Fruit fly (Drosophila melanogaster) whole organism, wandering third instar larva: ENCODE data around the gene egh.
A peak's percentile ranks its signal among the peaks of the same experiment; 100 is the strongest.

ENCODE experiments used
- Abd-B ChIP-seq: fragments of >200 bp; optimal IDR thresholded peaks from 2 replicates; lab custom pipeline; 2017; ENCODE audit warnings: missing biosample characterization, missing genetic modification characterization
- CG32264 ChIP-seq: fragments of 200-800 bp; sonication (Bioruptor generic); optimal IDR thresholded peaks from 2 replicates; lab custom pipeline; 2016; ENCODE audit warnings: missing biosample characterization, missing genetic modification characterization
- CG9705 ChIP-seq: fragments of 200-800 bp; sonication (Bioruptor generic); optimal IDR thresholded peaks from 2 replicates; lab custom pipeline; 2018; ENCODE audit warnings: missing biosample characterization, mild to moderate bottlenecking, missing genetic modification characterization
- CrebA ChIP-seq: fragments of 200-800 bp; sonication (Bioruptor generic); optimal IDR thresholded peaks from 2 replicates; lab custom pipeline; 2016; ENCODE audit warnings: missing biosample characterization, mild to moderate bottlenecking, missing genetic modification characterization, borderline replicate concordance
- Dfd ChIP-seq: fragments of >200 bp; optimal IDR thresholded peaks from 2 replicates; lab custom pipeline; 2017; ENCODE audit warnings: missing biosample characterization, missing genetic modification characterization
- Dif ChIP-seq: fragments of 200-275, 200-300 bp; sonication (Bioruptor generic); optimal IDR thresholded peaks from 2 replicates; lab custom pipeline; 2018; ENCODE audit warnings: missing biosample characterization, missing genetic modification characterization; ENCODE audit not compliant: partially characterized antibody
- GATAd ChIP-seq: sonication (Bioruptor generic); optimal IDR thresholded peaks from 2 replicates; lab custom pipeline; 2016; ENCODE audit warnings: missing biosample characterization, missing genetic modification characterization
- HLH106 ChIP-seq: fragments of 200-800 bp; optimal IDR thresholded peaks from 3 replicates; lab custom pipeline; 2019; ENCODE audit warnings: missing biosample characterization, mild to moderate bottlenecking, missing genetic modification characterization, moderate library complexity
- Hnf4 ChIP-seq: fragments of 200-800 bp; sonication (Bioruptor generic); optimal IDR thresholded peaks from 2 replicates; lab custom pipeline; 2016; ENCODE audit warnings: missing biosample characterization, mild to moderate bottlenecking, missing genetic modification characterization
- Hr78 ChIP-seq: fragments of >200 bp; optimal IDR thresholded peaks from 2 replicates; lab custom pipeline; 2017; ENCODE audit warnings: missing biosample characterization, missing genetic modification characterization
- Hr83 ChIP-seq: fragments of 200-300 bp; sonication (Bioruptor generic); optimal IDR thresholded peaks from 2 replicates; lab custom pipeline; 2016; ENCODE audit warnings: missing biosample characterization, mild to moderate bottlenecking, missing genetic modification characterization, moderate library complexity; ENCODE audit not compliant: poor library complexity, severe bottlenecking
- Jra ChIP-seq: sonication (Bioruptor generic); optimal IDR thresholded peaks from 2 replicates; lab custom pipeline; 2016; ENCODE audit warnings: missing biosample characterization, missing genetic modification characterization
- Mio ChIP-seq: sonication (Bioruptor generic); optimal IDR thresholded peaks from 2 replicates; lab custom pipeline; 2016; ENCODE audit warnings: missing biosample characterization, missing genetic modification characterization
- Myc ChIP-seq: fragments of >200 bp; optimal IDR thresholded peaks from 2 replicates; lab custom pipeline; 2017
- N ChIP-seq: fragments of >200 bp; optimal IDR thresholded peaks from 2 replicates; lab custom pipeline; 2018; ENCODE audit warnings: missing biosample characterization, missing external identifiers, missing genetic modification characterization
- OdsH ChIP-seq: fragments of 200-800 bp; sonication (Bioruptor generic); optimal IDR thresholded peaks from 2 replicates; lab custom pipeline; 2016; ENCODE audit warnings: missing biosample characterization, mild to moderate bottlenecking, missing genetic modification characterization
- Rel ChIP-seq, 2 experiments: fragments of 200-800 bp; sonication (Bioruptor generic) in 1 of 2; optimal IDR thresholded peaks; 2 replicates in 1 of 2; 3 replicates in 1 of 2; lab custom pipeline; 2016 to 2019; ENCODE audit warnings: mild to moderate bottlenecking in 2 of 2, missing biosample characterization in 2 of 2, missing genetic modification characterization in 2 of 2, moderate library complexity in 1 of 2
- Sp1 ChIP-seq: fragments of 200-800 bp; sonication (Bioruptor generic); optimal IDR thresholded peaks from 3 replicates; lab custom pipeline; 2019; ENCODE audit warnings: missing biosample characterization, mild to moderate bottlenecking, missing genetic modification characterization, moderate library complexity
- Vsx2 ChIP-seq: fragments of 200-300, 225-300 bp; sonication (Bioruptor generic); optimal IDR thresholded peaks from 2 replicates; lab custom pipeline; 2018; ENCODE audit warnings: missing biosample characterization, missing genetic modification characterization; ENCODE audit not compliant: partially characterized antibody
- br ChIP-seq: fragments of 200-800 bp; sonication (Bioruptor generic); optimal IDR thresholded peaks from 2 replicates; lab custom pipeline; 2016; ENCODE audit warnings: missing biosample characterization, missing genetic modification characterization
- brk ChIP-seq: fragments of 200-800 bp; sonication (Bioruptor generic); optimal IDR thresholded peaks from 2 replicates; lab custom pipeline; 2016; ENCODE audit warnings: missing biosample characterization, mild to moderate bottlenecking, missing genetic modification characterization
- dl ChIP-seq, 2 experiments: fragments of 175-275, 200-275 bp in 1 of 2; fragments of 200-275 bp in 1 of 2; sonication (Bioruptor generic); optimal IDR thresholded peaks; lab custom pipeline; 2018; ENCODE audit warnings: mild to moderate bottlenecking in 2 of 2, missing biosample characterization in 2 of 2, missing genetic modification characterization in 2 of 2, moderate library complexity in 2 of 2; ENCODE audit not compliant: partially characterized antibody in 2 of 2, insufficient read depth in 1 of 2
- dmrt93B ChIP-seq: fragments of 200-800 bp; sonication (Bioruptor generic); optimal IDR thresholded peaks from 2 replicates; lab custom pipeline; 2018; ENCODE audit warnings: missing biosample characterization, mild to moderate bottlenecking, missing genetic modification characterization
- dsf ChIP-seq: sonication (Bioruptor generic); optimal IDR thresholded peaks from 2 replicates; lab custom pipeline; 2016; ENCODE audit warnings: missing biosample characterization, missing genetic modification characterization, borderline replicate concordance
- ey ChIP-seq: fragments of 200-800 bp; sonication (Bioruptor generic); optimal IDR thresholded peaks from 2 replicates; lab custom pipeline; 2016; ENCODE audit warnings: missing biosample characterization, missing genetic modification characterization
- foxo ChIP-seq, 2 experiments: fragments of 200-800 bp; sonication (Bioruptor generic); optimal IDR thresholded peaks; 2 replicates in 1 of 2; 3 replicates in 1 of 2; lab custom pipeline; 2016 to 2017; ENCODE audit warnings: missing biosample characterization in 2 of 2, missing genetic modification characterization in 2 of 2
- fru ChIP-seq: fragments of 200-800 bp; sonication (Bioruptor generic); optimal IDR thresholded peaks from 3 replicates; lab custom pipeline; 2016; ENCODE audit warnings: missing biosample characterization, mild to moderate bottlenecking, missing genetic modification characterization
- h ChIP-seq: fragments of 200-800 bp; sonication (Bioruptor generic); optimal IDR thresholded peaks from 3 replicates; lab custom pipeline; 2016; ENCODE audit warnings: missing biosample characterization, mild to moderate bottlenecking, missing genetic modification characterization
- jim ChIP-seq: fragments of 175-275, 200-325 bp; sonication (Bioruptor generic); optimal IDR thresholded peaks from 2 replicates; lab custom pipeline; 2016; ENCODE audit warnings: missing biosample characterization, mild to moderate bottlenecking, missing genetic modification characterization
- lola ChIP-seq: fragments of >200 bp; optimal IDR thresholded peaks from 2 replicates; lab custom pipeline; 2017; ENCODE audit warnings: missing biosample characterization, missing genetic modification characterization
- pan ChIP-seq: fragments of >200 bp; optimal IDR thresholded peaks from 2 replicates; lab custom pipeline; 2017
- psq ChIP-seq: fragments of 200-800 bp; sonication (Bioruptor generic); optimal IDR thresholded peaks from 3 replicates; lab custom pipeline; 2017; ENCODE audit warnings: missing biosample characterization, mild to moderate bottlenecking, missing genetic modification characterization, moderate library complexity
- rgr ChIP-seq: fragments of 200-800 bp; sonication (Bioruptor generic); optimal IDR thresholded peaks from 3 replicates; lab custom pipeline; 2016; ENCODE audit warnings: missing biosample characterization, mild to moderate bottlenecking, missing genetic modification characterization
- sage ChIP-seq: fragments of 200-800 bp; sonication (Bioruptor generic); optimal IDR thresholded peaks from 2 replicates; lab custom pipeline; 2016; ENCODE audit warnings: missing biosample characterization, mild to moderate bottlenecking, missing genetic modification characterization
- sv ChIP-seq: fragments of 200-800 bp; sonication (Bioruptor generic); optimal IDR thresholded peaks from 3 replicates; lab custom pipeline; 2016; ENCODE audit warnings: missing biosample characterization, missing genetic modification characterization
- tai ChIP-seq: sonication (Bioruptor generic); optimal IDR thresholded peaks from 2 replicates; lab custom pipeline; 2016; ENCODE audit warnings: missing biosample characterization, missing genetic modification characterization
- usp ChIP-seq: fragments of >200 bp; optimal IDR thresholded peaks from 2 replicates; lab custom pipeline; 2017; ENCODE audit warnings: missing biosample characterization, missing genetic modification characterization
- woc ChIP-seq: sonication (Bioruptor generic); optimal IDR thresholded peaks from 2 replicates; lab custom pipeline; 2016; ENCODE audit warnings: missing biosample characterization, mild to moderate bottlenecking, missing genetic modification characterization

The egh gene

DNA sequence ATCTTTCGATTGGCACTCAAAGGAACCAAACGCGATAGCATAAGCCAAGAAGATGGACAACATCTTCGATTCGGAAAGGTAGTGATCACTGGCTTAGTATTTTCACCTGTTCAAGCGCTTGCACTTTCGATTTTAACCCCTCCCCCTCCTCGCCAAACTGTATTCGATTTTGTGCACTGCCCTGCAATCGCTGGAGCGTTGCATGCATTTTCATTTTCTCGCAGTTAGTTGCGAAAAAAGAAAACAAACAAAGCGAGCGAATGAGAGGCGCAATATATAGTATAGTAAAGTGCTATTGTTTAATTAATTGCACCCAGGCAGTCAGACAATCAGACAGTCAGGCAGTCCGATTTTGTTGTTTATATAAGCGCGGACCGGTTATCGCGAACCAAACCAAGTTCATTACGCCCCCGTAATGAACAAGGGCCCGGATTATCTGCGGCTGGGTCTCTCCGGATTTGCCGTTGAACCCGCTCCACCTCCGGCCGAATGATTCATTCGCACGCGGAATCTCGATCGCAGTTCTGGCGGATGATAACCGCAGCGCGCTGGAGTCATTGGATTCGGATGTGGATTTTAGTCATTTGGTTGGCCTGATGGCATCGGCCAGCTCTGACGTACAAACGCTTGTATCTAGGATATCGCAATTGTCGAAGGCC, 4.9 kb downstream of the egh start:
- TF ChIP-seq Myc (lab: Kevin White, UChicago), result no peak
- peak in 1 of 2 experiments; percentile 25 for TF ChIP-seq dl (GFP tag; optimal IDR thresholded peaks at IDR 0.05; lab: Kevin White, UChicago; ENCODE audit: insufficient read depth in 1 of 2, partially characterized antibody in 2 of 2)

DNA sequence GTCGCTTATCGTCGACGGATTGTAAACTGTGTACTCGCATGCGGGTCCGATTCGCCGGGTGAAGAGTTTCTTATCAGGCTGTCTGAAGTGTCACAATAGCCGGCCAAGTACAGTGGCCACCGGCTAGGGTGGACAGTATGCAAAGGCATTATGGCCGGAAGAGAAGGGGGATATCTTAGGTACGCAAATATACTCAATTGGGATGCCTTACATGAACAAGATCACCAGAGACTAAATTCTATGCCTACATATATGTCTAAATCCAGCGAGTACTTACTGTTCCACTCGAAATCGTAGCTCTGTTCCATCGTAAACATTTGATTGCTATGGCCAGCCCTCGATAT, 5.4 kb downstream of the egh start:
- peak; percentile 71 for TF ChIP-seq Rel (GFP tag; optimal IDR thresholded peaks at IDR 0.05; lab: Kevin White, UChicago)
- peak; percentile 68 for TF ChIP-seq Rel (tag; optimal IDR thresholded peaks at IDR 0.05; lab: Kevin White, UChicago)
- no peak for TF ChIP-seq brk (GFP tag; lab: Kevin White, UChicago)
- peak; percentile 90 for TF ChIP-seq psq (GFP tag; lab: Kevin White, UChicago)
- no peak for TF ChIP-seq tai
- TF ChIP-seq Jra (GFP tag; lab: Kevin White, UChicago), result peak; percentile 86
- TF ChIP-seq Dif, result no peak
- TF ChIP-seq pan (lab: Kevin White, UChicago), result no peak
- peak; percentile 76 for TF ChIP-seq sv (GFP tag; lab: Kevin White, UChicago)
- no peak for TF ChIP-seq Dfd (GFP tag; lab: Kevin White, UChicago)
- no peak for TF ChIP-seq Hr78
- no peak for TF ChIP-seq N
- peak; percentile 94 for TF ChIP-seq OdsH (GFP tag; lab: Kevin White, UChicago)
- TF ChIP-seq dsf (GFP tag; lab: Kevin White, UChicago), result peak; percentile 80
- TF ChIP-seq Hnf4 (GFP tag; lab: Kevin White, UChicago), result peak; percentile 96
- TF ChIP-seq Hr83, result peak; percentile 76
- peak; percentile 2 for TF ChIP-seq jim (GFP tag; lab: Kevin White, UChicago)
- peak; percentile 96 for TF ChIP-seq br (GFP tag; lab: Kevin White, UChicago)
- peak; percentile 93 for TF ChIP-seq HLH106
- TF ChIP-seq dmrt93B (GFP tag; lab: Kevin White, UChicago), result peak; percentile 94
- TF ChIP-seq CrebA, result no peak
- peak; percentile 97 for TF ChIP-seq ey (GFP tag; lab: Kevin White, UChicago)
- peak; percentile 33 for TF ChIP-seq GATAd
- TF ChIP-seq Abd-B (GFP tag; lab: Kevin White, UChicago), result no peak
- no peak for TF ChIP-seq Myc (lab: Kevin White, UChicago)
- no peak for TF ChIP-seq usp (GFP tag; lab: Kevin White, UChicago)
- no peak for TF ChIP-seq Vsx2 (GFP tag; lab: Kevin White, UChicago)
- peak; percentile 82 for TF ChIP-seq Mio (GFP tag; lab: Kevin White, UChicago)
- TF ChIP-seq CG32264 (GFP tag; lab: Kevin White, UChicago), result peak; percentile 87
- peak; percentile 92 for TF ChIP-seq sage (GFP tag; lab: Kevin White, UChicago)
- peak; percentile 97 for TF ChIP-seq rgr
- TF ChIP-seq foxo (GFP tag; optimal IDR thresholded peaks at IDR 0.05; lab: Kevin White, UChicago), result peak; percentile 90 to 99
- peak; percentile 81 for TF ChIP-seq woc (GFP tag; lab: Kevin White, UChicago)
- no peak for TF ChIP-seq dl (GFP tag; optimal IDR thresholded peaks at IDR 0.05; lab: Kevin White, UChicago; ENCODE audit: insufficient read depth in 1 of 2, partially characterized antibody in 2 of 2)
- TF ChIP-seq h, result peak; percentile 97
- no peak for TF ChIP-seq lola
- peak; percentile 97 for TF ChIP-seq fru
- TF ChIP-seq Sp1 (GFP tag; lab: Kevin White, UChicago), result peak; percentile 92
- TF ChIP-seq CG9705 (GFP tag; lab: Kevin White, UChicago), result peak; percentile 62
